Fruit fly (Drosophila melanogaster) S2 (cell line): ENCODE results near the gene CG6163.

Experiments used
- CG8478 ChIP-seq: fragments of >200 bp; optimal IDR thresholded peaks from 2 replicates; lab custom pipeline; 2018
- CTCF ChIP-seq, 2 experiments: fragments of >200 bp; optimal IDR thresholded peaks; 2 replicates each; lab custom pipeline; 2018

The CG6163 gene

dm6 chr3L:11376224-11376813, 11.6 kb upstream of the CG6163 start:
- TF ChIP-seq CTCF (optimal IDR thresholded peaks at IDR 0.05; lab: Kevin White, UChicago), result no peak
- no peak for TF ChIP-seq CG8478 (lab: Kevin White, UChicago)

- TF ChIP-seq CTCF (optimal IDR thresholded peaks at IDR 0.05; lab: Kevin White, UChicago) (no peak), CG8478 (lab: Kevin White, UChicago) (no peak)
These were observed 10.6 kb upstream of the CG6163 start for dm6 chr3L:11375304-11375703.

- no peak for TF ChIP-seq CTCF (optimal IDR thresholded peaks at IDR 0.05; lab: Kevin White, UChicago)
- no peak for TF ChIP-seq CG8478 (lab: Kevin White, UChicago)
These were observed 9.3 kb upstream of the CG6163 start for dm6 chr3L:11373821-11374581.

- TF ChIP-seq CG8478 (lab: Kevin White, UChicago), result no peak
- TF ChIP-seq CTCF (optimal IDR thresholded peaks at IDR 0.05; lab: Kevin White, UChicago), result no peak
These were observed 8.6 kb upstream of the CG6163 start for dm6 chr3L:11373080-11373812.

- no peak for TF ChIP-seq CTCF (optimal IDR thresholded peaks at IDR 0.05; lab: Kevin White, UChicago)
- TF ChIP-seq CG8478 (lab: Kevin White, UChicago), result no peak
These were observed 7.8 kb upstream of the CG6163 start for dm6 chr3L:11372449-11372848.

dm6 chr3L:11371342-11371741, 6.7 kb upstream of the CG6163 start:
- no peak for TF ChIP-seq CG8478 (lab: Kevin White, UChicago)
- TF ChIP-seq CTCF (optimal IDR thresholded peaks at IDR 0.05; lab: Kevin White, UChicago), result no peak

dm6 chr3L:11369778-11370684, 5.3 kb upstream of the CG6163 start:
- TF ChIP-seq CTCF (optimal IDR thresholded peaks at IDR 0.05; lab: Kevin White, UChicago) (no peak), CG8478 (lab: Kevin White, UChicago) (no peak)

dm6 chr3L:11368319-11369299, 3.9 kb upstream of the CG6163 start:
- TF ChIP-seq CG8478 (lab: Kevin White, UChicago) (no peak), CTCF (optimal IDR thresholded peaks at IDR 0.05; lab: Kevin White, UChicago) (no peak)

- TF ChIP-seq CTCF (optimal IDR thresholded peaks at IDR 0.05; lab: Kevin White, UChicago) (no peak), CG8478 (lab: Kevin White, UChicago) (no peak)
These were observed 3.1 kb upstream of the CG6163 start for dm6 chr3L:11367797-11368196.

dm6 chr3L:11366422-11366821, 1.7 kb upstream of the CG6163 start:
- TF ChIP-seq CG8478 (lab: Kevin White, UChicago) (no peak), CTCF (optimal IDR thresholded peaks at IDR 0.05; lab: Kevin White, UChicago) (no peak)

- TF ChIP-seq CTCF (optimal IDR thresholded peaks at IDR 0.05; lab: Kevin White, UChicago) (no peak), CG8478 (lab: Kevin White, UChicago) (no peak)
These were observed 990 bp upstream of the CG6163 start for dm6 chr3L:11365432-11366318.

dm6 chr3L:11364327-11364726, 358 bp downstream of the CG6163 start:
- TF ChIP-seq CG8478 (lab: Kevin White, UChicago) (no peak), CTCF (optimal IDR thresholded peaks at IDR 0.05; lab: Kevin White, UChicago) (no peak)
